Worm (Caenorhabditis elegans) whole organism, midembryonic: ENCODE measurements around the gene irld-66.

Source experiments
- T22C8.4 ChIP-seq: fragments of 200-800 bp; sonication (Bioruptor generic); IDR thresholded peaks from 2 replicates; pipeline ENCODE4 v1.3.6; 2022; ENCODE audit warnings: missing genetic modification characterization, missing compliant biosample characterization
- cog-1 ChIP-seq: sonication (generic microtip); optimal IDR thresholded peaks from 2 replicates; lab custom pipeline; 2016; ENCODE audit warnings: missing genetic modification characterization, missing compliant biosample characterization
- flt-1 ChIP-seq: fragments of 200-800 bp; sonication (Bioruptor generic); IDR thresholded peaks from 2 replicates; pipeline ENCODE4 v1.3.6; 2022; ENCODE audit warnings: missing genetic modification characterization, missing compliant biosample characterization
- klf-2 ChIP-seq: fragments of 200-800 bp; sonication (Bioruptor generic); conservative IDR thresholded peaks from 2 replicates; pipeline ENCODE4 v1.3.6; 2022; ENCODE audit warnings: missing genetic modification reagents, missing genetic modification characterization, missing compliant biosample characterization
- med-1 ChIP-seq: sonication (generic microtip); optimal IDR thresholded peaks from 2 replicates; lab custom pipeline; 2017; ENCODE audit warnings: missing genetic modification characterization, mild to moderate bottlenecking, missing compliant biosample characterization, antibody characterized with exemption, missing genetic modification reagents; ENCODE audit not compliant: insufficient read depth
- ref-1 ChIP-seq: fragments of 200-800 bp; sonication (Bioruptor generic); conservative IDR thresholded peaks from 2 replicates; pipeline ENCODE4 v1.3.6; 2022; ENCODE audit warnings: missing genetic modification reagents, missing genetic modification characterization, missing compliant biosample characterization
- tab-1 ChIP-seq: fragments of 200-800 bp; sonication (Bioruptor generic); IDR thresholded peaks from 2 replicates; pipeline ENCODE4 v1.3.6; 2022; ENCODE audit warnings: missing genetic modification characterization, missing compliant biosample characterization
- ztf-23 ChIP-seq: fragments of 200-800 bp; sonication (Bioruptor generic); IDR thresholded peaks from 2 replicates; pipeline ENCODE4 v1.3.6; 2022; ENCODE audit warnings: missing genetic modification reagents, missing genetic modification characterization, missing compliant biosample characterization
- ztf-29 ChIP-seq: fragments of 200-800 bp; sonication (Bioruptor generic); IDR thresholded peaks from 2 replicates; pipeline ENCODE4 v1.3.6; 2022; ENCODE audit warnings: missing genetic modification reagents, missing genetic modification characterization, missing compliant biosample characterization

The irld-66 gene

ce11 chrII:2940747-2941146 lies at the start of gene irld-66:
irld-66 (minus strand) TSS chrII:2940847.
- TF ChIP-seq klf-2 (GFP tag; lab: Robert Waterston, UW) (no peak), ref-1 (GFP tag; lab: Robert Waterston, UW) (no peak), cog-1 (tag; lab: Kevin White, UChicago) (no peak)

- TF ChIP-seq ref-1 (GFP tag; lab: Robert Waterston, UW), result no peak
- TF ChIP-seq flt-1 (GFP tag; lab: Robert Waterston, UW), result no peak
- TF ChIP-seq tab-1 (GFP tag; lab: Robert Waterston, UW), result no peak
- no peak for TF ChIP-seq med-1 (GFP tag; lab: Kevin White, UChicago)
- TF ChIP-seq T22C8.4 (GFP tag; lab: Robert Waterston, UW), result no peak
- no peak for TF ChIP-seq klf-2 (GFP tag; lab: Robert Waterston, UW)
- no peak for TF ChIP-seq ztf-29 (GFP tag; lab: Robert Waterston, UW)
- TF ChIP-seq ztf-23 (GFP tag; lab: Robert Waterston, UW), result no peak
- TF ChIP-seq cog-1 (tag; lab: Kevin White, UChicago), result no peak
Observed at ce11 chrII:2990089-2990488, 49.4 kb upstream of the irld-66 start.

- TF ChIP-seq ztf-23 (GFP tag; lab: Robert Waterston, UW) (peak; percentile 59; the same call in 1 of the 2 replicates), flt-1 (GFP tag; lab: Robert Waterston, UW) (no peak; the same call in 1 of the 2 replicates), ref-1 (GFP tag; lab: Robert Waterston, UW) (no peak), tab-1 (GFP tag; lab: Robert Waterston, UW) (no peak), T22C8.4 (GFP tag; lab: Robert Waterston, UW) (no peak), ztf-29 (GFP tag; lab: Robert Waterston, UW) (no peak)
Observed at ce11 chrII:2987854-2988350, 47.3 kb upstream of the irld-66 start, which contains the start of gene lido-7. lido-7 (plus strand) TSS chrII:2988300.

DNA sequence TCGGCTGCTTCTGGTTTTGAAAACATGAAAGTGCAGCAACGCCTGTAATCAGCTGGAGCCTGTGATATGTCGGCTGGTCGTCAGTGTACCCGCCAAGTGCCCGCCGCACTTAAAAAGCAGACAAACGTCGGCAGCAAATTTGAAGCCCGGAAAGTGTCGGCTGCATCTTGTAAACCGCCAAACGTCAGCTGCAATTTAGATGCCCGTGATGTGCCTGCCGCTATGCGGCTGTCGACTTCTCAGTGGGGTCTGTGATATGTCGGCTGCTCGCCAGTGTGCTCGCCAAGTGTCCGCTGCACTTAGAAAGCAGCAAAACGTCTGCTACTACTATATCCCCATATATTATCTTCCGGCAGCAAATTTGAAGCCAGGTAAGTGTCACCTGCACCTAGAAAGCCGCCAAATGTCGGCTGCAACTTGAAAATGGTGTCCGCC lies 46.5 kb upstream of the irld-66 start:
- TF ChIP-seq ztf-23 (GFP tag; lab: Robert Waterston, UW) (no peak), klf-2 (GFP tag; lab: Robert Waterston, UW) (0 out of 2 replicates have a peak, but pooled peaks have one; percentile 12)

DNA sequence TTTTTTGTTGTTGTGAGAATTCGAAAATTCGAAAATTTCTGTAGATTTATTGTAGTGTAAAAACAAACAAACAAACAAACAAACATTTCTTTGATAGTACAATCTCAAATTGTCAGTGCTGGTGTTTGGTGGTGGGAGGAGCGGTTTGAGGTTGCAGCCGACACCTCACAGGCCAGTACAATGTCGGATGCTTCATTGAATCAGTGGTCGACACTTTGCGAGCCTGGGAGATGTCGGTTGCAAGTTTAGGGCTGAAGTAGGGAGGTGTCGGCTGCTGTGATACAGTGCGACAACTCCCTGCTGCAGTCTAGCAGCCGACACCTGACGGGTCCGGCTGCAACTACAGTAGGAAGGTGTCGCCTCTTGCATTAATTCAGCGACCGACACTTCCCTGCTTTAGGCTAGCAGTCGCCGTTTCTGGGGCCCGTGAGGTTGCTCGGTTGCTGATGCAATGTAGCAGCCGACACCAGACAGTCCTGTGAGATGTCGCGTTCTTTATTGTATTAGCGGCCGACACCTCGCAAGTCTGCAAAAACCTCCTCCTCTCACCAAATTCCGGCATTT lies 45.4 kb upstream of the irld-66 start:
- TF ChIP-seq cog-1 (tag; lab: Kevin White, UChicago), result no peak
- no peak for TF ChIP-seq flt-1 (GFP tag; lab: Robert Waterston, UW)

ce11 chrII:2985446-2985845 lies 44.8 kb upstream of the irld-66 start:
- TF ChIP-seq T22C8.4 (GFP tag; lab: Robert Waterston, UW) (no peak), ref-1 (GFP tag; lab: Robert Waterston, UW) (no peak), ztf-29 (GFP tag; lab: Robert Waterston, UW) (no peak), ztf-23 (GFP tag; lab: Robert Waterston, UW) (no peak), flt-1 (GFP tag; lab: Robert Waterston, UW) (no peak), tab-1 (GFP tag; lab: Robert Waterston, UW) (0 out of 2 replicates have a peak, but pooled peaks have one; percentile 58)

- no peak for TF ChIP-seq ref-1 (GFP tag; lab: Robert Waterston, UW)
- no peak for TF ChIP-seq tab-1 (GFP tag; lab: Robert Waterston, UW)
- no peak for TF ChIP-seq klf-2 (GFP tag; lab: Robert Waterston, UW)
- TF ChIP-seq med-1 (GFP tag; lab: Kevin White, UChicago), result no peak
- no peak for TF ChIP-seq T22C8.4 (GFP tag; lab: Robert Waterston, UW)
- TF ChIP-seq ztf-23 (GFP tag; lab: Robert Waterston, UW), result no peak
- no peak for TF ChIP-seq ztf-29 (GFP tag; lab: Robert Waterston, UW)
- no peak for TF ChIP-seq flt-1 (GFP tag; lab: Robert Waterston, UW)
- TF ChIP-seq cog-1 (tag; lab: Kevin White, UChicago), result no peak
Observed at ce11 chrII:2984383-2984782, 43.7 kb upstream of the irld-66 start.

- no peak for TF ChIP-seq cog-1 (tag; lab: Kevin White, UChicago)
- no peak for TF ChIP-seq klf-2 (GFP tag; lab: Robert Waterston, UW)
- TF ChIP-seq flt-1 (GFP tag; lab: Robert Waterston, UW), result no peak
- TF ChIP-seq ztf-29 (GFP tag; lab: Robert Waterston, UW), result peak; percentile 47; the same call in 1 of the 2 replicates
- no peak for TF ChIP-seq ref-1 (GFP tag; lab: Robert Waterston, UW)
- no peak for TF ChIP-seq ztf-23 (GFP tag; lab: Robert Waterston, UW)
- no peak for TF ChIP-seq med-1 (GFP tag; lab: Kevin White, UChicago)
- no peak for TF ChIP-seq T22C8.4 (GFP tag; lab: Robert Waterston, UW)
- no peak for TF ChIP-seq tab-1 (GFP tag; lab: Robert Waterston, UW)
Observed at ce11 chrII:2979061-2979460, 38.4 kb upstream of the irld-66 start.

DNA sequence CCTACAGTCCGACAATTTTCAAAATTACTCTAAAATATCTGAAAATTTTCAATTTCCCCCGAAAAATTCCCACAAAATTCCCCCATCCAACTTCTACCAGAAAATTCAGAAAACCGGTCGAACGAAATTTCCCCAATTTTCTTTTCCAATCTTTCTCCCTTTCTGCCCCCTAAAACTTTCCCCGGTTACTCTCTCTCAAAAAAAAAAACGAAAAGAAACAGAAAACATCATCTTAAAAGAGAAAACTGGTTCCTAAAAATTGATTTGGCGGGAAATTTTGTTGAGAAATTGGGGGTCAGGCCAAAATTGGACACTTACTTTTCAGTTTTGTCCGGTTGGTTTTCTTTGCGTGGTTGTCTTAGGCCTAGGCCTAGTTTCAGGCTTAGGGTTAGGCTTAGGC lies 37.0 kb upstream of the irld-66 start:
- TF ChIP-seq ztf-29 (GFP tag; lab: Robert Waterston, UW), result no peak

ce11 chrII:2976597-2976996 lies 36.0 kb upstream of the irld-66 start, which contains the start of gene nhr-88:
nhr-88 (plus strand) TSS chrII:2976639.
- TF ChIP-seq ztf-29 (GFP tag; lab: Robert Waterston, UW) (no peak), med-1 (GFP tag; lab: Kevin White, UChicago) (no peak), tab-1 (GFP tag; lab: Robert Waterston, UW) (no peak), T22C8.4 (GFP tag; lab: Robert Waterston, UW) (no peak)
